Fruit fly (Drosophila melanogaster) whole organism, embryonic: ENCODE data around the gene Caf1-55.

Experiments
- Abd-B ChIP-seq: fragments of 200-800 bp; sonication (Bioruptor generic); optimal IDR thresholded peaks from 2 replicates; lab custom pipeline; 2018; ENCODE audit warnings: missing biosample characterization, mild to moderate bottlenecking, missing genetic modification characterization, moderate library complexity
- B-H2 ChIP-seq: fragments of 200-800 bp; sonication (Bioruptor generic); optimal IDR thresholded peaks from 2 replicates; lab custom pipeline; 2018; ENCODE audit warnings: missing biosample characterization, mild to moderate bottlenecking, missing genetic modification characterization
- CG10431 ChIP-seq: fragments of 200-800 bp; sonication (Bioruptor generic); optimal IDR thresholded peaks from 3 replicates; lab custom pipeline; 2018; ENCODE audit warnings: missing biosample characterization, mild to moderate bottlenecking, missing genetic modification characterization
- CG12071 ChIP-seq: fragments of 200-800 bp; sonication (Bioruptor generic); optimal IDR thresholded peaks from 3 replicates; lab custom pipeline; 2018; ENCODE audit warnings: missing biosample characterization, mild to moderate bottlenecking, missing genetic modification characterization
- CG12155 ChIP-seq: fragments of 200-800 bp; sonication (Bioruptor generic); optimal IDR thresholded peaks from 3 replicates; lab custom pipeline; 2016; ENCODE audit warnings: missing biosample characterization, missing genetic modification characterization
- CG13296 ChIP-seq: fragments of 200-800 bp; sonication (Bioruptor generic); optimal IDR thresholded peaks from 3 replicates; lab custom pipeline; 2018; ENCODE audit warnings: missing biosample characterization, mild to moderate bottlenecking, missing genetic modification characterization
- CG17328 ChIP-seq: fragments of 200-800 bp; sonication (Bioruptor generic); IDR thresholded peaks from 2 replicates; pipeline ENCODE4 v1.3.6; 2022; ENCODE audit warnings: missing biosample characterization, missing genetic modification characterization
- CG17568 ChIP-seq: fragments of 200-800 bp; sonication (Bioruptor generic); optimal IDR thresholded peaks from 2 replicates; lab custom pipeline; 2018; ENCODE audit warnings: missing biosample characterization, mild to moderate bottlenecking, missing genetic modification characterization, moderate library complexity
- CG17829 ChIP-seq: fragments of 200-800 bp; optimal IDR thresholded peaks from 2 replicates; lab custom pipeline; 2019; ENCODE audit warnings: missing biosample characterization, mild to moderate bottlenecking, missing genetic modification characterization, moderate library complexity
- CG1792 ChIP-seq: fragments of 200-800 bp; sonication (Bioruptor generic); optimal IDR thresholded peaks from 2 replicates; lab custom pipeline; 2016; ENCODE audit warnings: missing biosample characterization, missing genetic modification characterization
- CG18262 ChIP-seq: fragments of 200-800 bp; optimal IDR thresholded peaks from 3 replicates; lab custom pipeline; 2019; ENCODE audit warnings: missing biosample characterization, mild to moderate bottlenecking, missing genetic modification characterization, moderate library complexity
- CG2678 ChIP-seq: fragments of 200-800 bp; sonication (Bioruptor generic); optimal IDR thresholded peaks from 3 replicates; lab custom pipeline; 2019; ENCODE audit warnings: missing biosample characterization, mild to moderate bottlenecking, missing genetic modification characterization, moderate library complexity
- CG32772 ChIP-seq: fragments of 200-800 bp; sonication (Bioruptor generic); IDR thresholded peaks from 2 replicates; pipeline ENCODE4 v1.3.6; 2022; ENCODE audit warnings: missing biosample characterization, missing genetic modification characterization
- CG6854 ChIP-seq: fragments of 200-800 bp; sonication (Bioruptor generic); optimal IDR thresholded peaks from 3 replicates; lab custom pipeline; 2017; ENCODE audit warnings: missing biosample characterization, mild to moderate bottlenecking, missing genetic modification characterization
- CG9932 ChIP-seq: fragments of 200-800 bp; sonication (Bioruptor generic); IDR thresholded peaks from 2 replicates; pipeline ENCODE4 v1.3.6; 2022; ENCODE audit warnings: missing biosample characterization, missing genetic modification characterization
- Dbx ChIP-seq: fragments of 200-800 bp; sonication (Bioruptor generic); IDR thresholded peaks from 3 replicates; pipeline ENCODE4 v1.3.6; 2022; ENCODE audit warnings: missing biosample characterization, missing genetic modification characterization
- Dp ChIP-seq: fragments of 200-800 bp; sonication (Bioruptor generic); optimal IDR thresholded peaks from 2 replicates; lab custom pipeline; 2018; ENCODE audit warnings: missing biosample characterization, mild to moderate bottlenecking, missing genetic modification characterization, moderate library complexity
- HHEX ChIP-seq: fragments of 200-800 bp; sonication (Bioruptor generic); optimal IDR thresholded peaks from 3 replicates; lab custom pipeline; 2017; ENCODE audit warnings: missing biosample characterization, mild to moderate bottlenecking, missing genetic modification characterization, missing genetic modification reagents
- HmgD ChIP-seq: fragments of 200-800 bp; sonication (Bioruptor generic); optimal IDR thresholded peaks from 3 replicates; lab custom pipeline; 2016; ENCODE audit warnings: missing biosample characterization, missing genetic modification characterization
- HmgZ ChIP-seq: fragments of 200-800 bp; sonication (Bioruptor generic); optimal IDR thresholded peaks from 2 replicates; lab custom pipeline; 2018; ENCODE audit warnings: missing biosample characterization, mild to moderate bottlenecking, missing genetic modification characterization
- Jarid2 ChIP-seq: fragments of 200-800 bp; sonication (Bioruptor generic); optimal IDR thresholded peaks from 3 replicates; lab custom pipeline; 2017; ENCODE audit warnings: mild to moderate bottlenecking, missing biosample characterization, missing genetic modification reagents, missing genetic modification characterization
- MTF-1 ChIP-seq: fragments of 200-800 bp; sonication (Bioruptor generic); optimal IDR thresholded peaks from 2 replicates; lab custom pipeline; 2018; ENCODE audit warnings: missing biosample characterization, mild to moderate bottlenecking, missing genetic modification characterization, borderline replicate concordance
- Ptx1 ChIP-seq: fragments of 200-800 bp; sonication (Bioruptor generic); IDR thresholded peaks from 2 replicates; pipeline ENCODE4 v1.3.6; 2022; ENCODE audit warnings: missing biosample characterization, missing genetic modification characterization
- Vsx1 ChIP-seq: fragments of 200-800 bp; sonication (Bioruptor generic); optimal IDR thresholded peaks from 2 replicates; lab custom pipeline; 2017; ENCODE audit warnings: missing biosample characterization, mild to moderate bottlenecking, missing genetic modification characterization, missing genetic modification reagents
- amos ChIP-seq: fragments of 200-800 bp; sonication (Bioruptor generic); IDR thresholded peaks from 2 replicates; pipeline ENCODE4 v1.3.6; 2022; ENCODE audit warnings: missing biosample characterization, missing genetic modification characterization; ENCODE audit not compliant: partially characterized antibody
- aop ChIP-seq: fragments of 200-800 bp; sonication (Bioruptor generic); IDR thresholded peaks from 2 replicates; pipeline ENCODE4 v1.3.6; 2022; ENCODE audit warnings: missing biosample characterization, missing genetic modification characterization
- cato ChIP-seq: fragments of 200-800 bp; sonication (Bioruptor generic); optimal IDR thresholded peaks from 2 replicates; lab custom pipeline; 2016; ENCODE audit warnings: missing biosample characterization, missing genetic modification characterization, borderline replicate concordance
- cg ChIP-seq: fragments of 200-800 bp; sonication (Bioruptor generic); optimal IDR thresholded peaks from 3 replicates; lab custom pipeline; 2019; ENCODE audit warnings: missing biosample characterization, mild to moderate bottlenecking, missing genetic modification characterization, moderate library complexity
- cwo ChIP-seq: fragments of 200-800 bp; sonication (Bioruptor generic); optimal IDR thresholded peaks from 3 replicates; lab custom pipeline; 2017; ENCODE audit warnings: missing biosample characterization, missing genetic modification characterization, mild to moderate bottlenecking, moderate library complexity, missing genetic modification reagents
- dmrt11E ChIP-seq: fragments of 200-800 bp; sonication (Bioruptor generic); optimal IDR thresholded peaks from 3 replicates; lab custom pipeline; 2018; ENCODE audit warnings: missing biosample characterization, mild to moderate bottlenecking, missing genetic modification characterization, moderate library complexity
- gem ChIP-seq: fragments of 200-800 bp; sonication (Bioruptor generic); optimal IDR thresholded peaks from 2 replicates; lab custom pipeline; 2019; ENCODE audit warnings: missing biosample characterization, mild to moderate bottlenecking, missing genetic modification characterization, moderate library complexity
- knrl ChIP-seq: fragments of 200-800 bp; sonication (Bioruptor generic); IDR thresholded peaks from 3 replicates; pipeline ENCODE4 v1.3.6; 2022; ENCODE audit warnings: missing biosample characterization, missing genetic modification characterization; ENCODE audit not compliant: partially characterized antibody
- lbe ChIP-seq: fragments of 200-800 bp; sonication (Bioruptor generic); optimal IDR thresholded peaks from 2 replicates; lab custom pipeline; 2016; ENCODE audit warnings: missing biosample characterization, mild to moderate bottlenecking, missing genetic modification characterization
- nerfin-2 ChIP-seq: fragments of 200-800 bp; sonication (Bioruptor generic); IDR thresholded peaks from 2 replicates; pipeline ENCODE4 v1.3.6; 2022; ENCODE audit warnings: missing biosample characterization, missing genetic modification characterization; ENCODE audit not compliant: partially characterized antibody
- row ChIP-seq: fragments of 200-800 bp; sonication (Bioruptor generic); IDR thresholded peaks from 3 replicates; pipeline ENCODE4 v1.3.6; 2022; ENCODE audit warnings: missing biosample characterization, missing genetic modification characterization
- sc ChIP-seq, 3 experiments: fragments of >200 bp in 2 of 3; fragments of 200-800 bp in 1 of 3; sonication (Bioruptor generic) in 1 of 3; optimal IDR thresholded peaks; 2 replicates in 2 of 3; 3 replicates in 1 of 3; lab custom pipeline; 2017; ENCODE audit warnings: mild to moderate bottlenecking in 1 of 3, missing biosample characterization in 1 of 3, missing genetic modification characterization in 1 of 3, missing genetic modification reagents in 1 of 3
- schlank ChIP-seq: fragments of 200-800 bp; sonication (Bioruptor generic); optimal IDR thresholded peaks from 2 replicates; lab custom pipeline; 2018; ENCODE audit warnings: missing biosample characterization, mild to moderate bottlenecking, missing genetic modification characterization
- slou ChIP-seq: fragments of 200-800 bp; sonication (Bioruptor generic); optimal IDR thresholded peaks from 3 replicates; lab custom pipeline; 2016; ENCODE audit warnings: missing biosample characterization, missing genetic modification characterization
- stwl ChIP-seq: fragments of 200-800 bp; sonication (Bioruptor generic); optimal IDR thresholded peaks from 3 replicates; lab custom pipeline; 2018; ENCODE audit warnings: missing biosample characterization, mild to moderate bottlenecking, missing genetic modification characterization, moderate library complexity
- sug ChIP-seq: fragments of 200-800 bp; optimal IDR thresholded peaks from 2 replicates; lab custom pipeline; 2019; ENCODE audit warnings: missing biosample characterization, mild to moderate bottlenecking, missing genetic modification characterization, moderate library complexity
- tgo ChIP-seq: fragments of 200-800 bp; sonication (Bioruptor generic); IDR thresholded peaks from 3 replicates; pipeline ENCODE4 v1.3.6; 2022; ENCODE audit warnings: missing biosample characterization, missing genetic modification characterization
- tll ChIP-seq, 2 experiments: fragments of 200-800 bp in 1 of 2; fragments of >200 bp in 1 of 2; sonication (Bioruptor generic) in 1 of 2; optimal IDR thresholded peaks; 2 replicates each; lab custom pipeline; 2017 to 2019; ENCODE audit warnings: missing biosample characterization in 2 of 2, missing genetic modification characterization in 2 of 2, mild to moderate bottlenecking in 1 of 2, moderate library complexity in 1 of 2
- ttk ChIP-seq: fragments of 200-800 bp; sonication (Bioruptor generic); IDR thresholded peaks from 2 replicates; pipeline ENCODE4 v2.1.2; 2022; ENCODE audit warnings: missing biosample characterization, missing genetic modification characterization
- vvl ChIP-seq: fragments of 200-800 bp; sonication (Bioruptor generic); IDR thresholded peaks from 2 replicates; pipeline ENCODE4 v1.3.6; 2022; ENCODE audit warnings: missing biosample characterization, missing genetic modification characterization
- zen ChIP-seq: fragments of 200-800 bp; sonication (Bioruptor generic); optimal IDR thresholded peaks from 3 replicates; lab custom pipeline; 2018; ENCODE audit warnings: missing biosample characterization, mild to moderate bottlenecking, missing genetic modification characterization, moderate library complexity
- zen2 ChIP-seq: fragments of 200-800 bp; sonication (Bioruptor generic); IDR thresholded peaks from 3 replicates; pipeline ENCODE4 v1.3.6; 2022; ENCODE audit warnings: missing biosample characterization, missing genetic modification characterization; ENCODE audit not compliant: partially characterized antibody

Gene Caf1-55

DNA sequence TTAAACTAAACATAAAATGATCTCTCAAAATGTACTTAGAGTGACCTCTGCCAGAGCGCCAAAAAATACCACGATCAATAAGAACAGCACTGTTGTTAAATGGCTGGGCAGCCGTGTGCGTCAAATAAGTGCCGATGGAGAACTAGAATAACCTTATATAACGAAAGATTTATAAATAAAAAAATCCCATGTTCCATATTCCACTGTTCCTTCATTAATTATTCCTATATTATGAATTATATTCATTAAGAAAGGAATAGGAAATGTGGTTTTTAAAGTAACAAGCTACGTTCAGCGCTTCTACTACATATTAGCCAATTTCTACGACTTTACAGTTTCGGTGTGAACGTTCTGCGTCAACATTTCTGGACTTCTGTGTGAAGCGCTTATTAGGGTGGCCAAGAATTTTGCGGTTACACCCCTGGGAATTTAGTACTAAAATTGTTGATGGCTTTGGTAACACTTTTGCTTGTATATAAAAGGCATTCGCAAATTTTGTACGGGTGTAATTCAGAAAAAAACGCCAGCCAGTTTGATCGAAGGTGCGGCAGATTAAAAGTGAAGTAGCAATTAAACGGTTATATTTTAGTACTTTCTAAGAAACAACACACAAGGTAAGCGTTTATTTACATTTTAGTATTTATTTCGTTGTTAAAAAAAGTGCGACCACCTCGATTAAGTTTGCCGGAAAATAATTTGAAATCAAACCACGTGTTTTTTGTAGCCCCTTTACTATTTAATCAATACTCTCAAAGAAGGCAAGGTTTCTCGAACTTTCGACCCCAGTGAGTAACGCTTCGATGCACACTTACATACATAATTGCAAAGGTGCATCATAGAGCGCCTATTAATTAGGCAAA is 17.0 kb downstream of the Caf1-55 start, which contains the start of the genes tefu and Hsc70-4 (continued):
- TF ChIP-seq row (GFP tag; lab: Robert Waterston, UW) (peak; percentile 93), B-H2 (GFP tag; lab: Kevin White, UChicago) (peak; percentile 64), gem (tag; lab: Kevin White, UChicago) (peak; percentile 86), HHEX (GFP tag; lab: Kevin White, UChicago) (peak; percentile 52), sc (optimal IDR thresholded peaks at IDR 0.05; lab: Kevin White, UChicago) (no peak), sc (GFP tag; optimal IDR thresholded peaks at IDR 0.05; lab: Kevin White, UChicago) (peak; percentile 2), cato (GFP tag; lab: Kevin White, UChicago) (peak; percentile 37), Dp (GFP tag; lab: Kevin White, UChicago) (peak; percentile 69), dmrt11E (tag; lab: Kevin White, UChicago) (peak; percentile 73), vvl (GFP tag; lab: Robert Waterston, UW) (peak; percentile 80), amos (GFP tag; lab: Robert Waterston, UW) (peak; percentile 51; the same call in 1 of the 2 replicates), CG17328 (GFP tag; lab: Robert Waterston, UW) (peak; percentile 58), CG1792 (GFP tag; lab: Kevin White, UChicago) (peak; percentile 55), aop (GFP tag; lab: Robert Waterston, UW) (no peak), CG12155 (GFP tag; lab: Kevin White, UChicago) (peak; percentile 72), tgo (peak; percentile 80), CG10431 (GFP tag; lab: Kevin White, UChicago) (no peak), ttk (GFP tag; lab: Robert Waterston, UW) (peak; percentile 87), zen (tag; lab: Kevin White, UChicago) (peak; percentile 72), cwo (GFP tag; lab: Kevin White, UChicago) (no peak), zen2 (no peak), CG13296 (GFP tag; lab: Kevin White, UChicago) (peak; percentile 58), CG6854 (GFP tag; lab: Kevin White, UChicago) (no peak), MTF-1 (GFP tag; lab: Kevin White, UChicago) (peak; percentile 36), sug (tag; lab: Kevin White, UChicago) (peak; percentile 75), CG9932 (peak; percentile 90), tll (GFP tag; optimal IDR thresholded peaks at IDR 0.05; lab: Kevin White, UChicago) (peak; percentile 14 to 93), CG32772 (GFP tag; lab: Robert Waterston, UW) (peak; percentile 76), Ptx1 (GFP tag; lab: Robert Waterston, UW) (peak; percentile 84), CG12071 (GFP tag; lab: Kevin White, UChicago) (peak; percentile 25), Abd-B (peak; percentile 92), slou (GFP tag; lab: Kevin White, UChicago) (peak; percentile 81), knrl (peak; percentile 39; the same call in 1 of the 3 replicates), CG17568 (GFP tag; lab: Kevin White, UChicago) (no peak), Jarid2 (GFP tag; lab: Kevin White, UChicago) (no peak), cg (GFP tag; lab: Kevin White, UChicago) (no peak), lbe (GFP tag; lab: Kevin White, UChicago) (no peak), stwl (tag; lab: Kevin White, UChicago) (peak; percentile 70), HmgZ (tag; lab: Kevin White, UChicago) (peak; percentile 64), Dbx (peak; percentile 74), Vsx1 (GFP tag; lab: Kevin White, UChicago) (no peak), CG18262 (no peak), CG2678 (tag; lab: Kevin White, UChicago) (no peak), nerfin-2 (no peak), HmgD (peak; percentile 34), CG17829 (tag; lab: Kevin White, UChicago) (peak; percentile 73), schlank (tag; lab: Kevin White, UChicago) (peak; percentile 28)
